Worm (Caenorhabditis elegans) whole organism, L3 larva: ENCODE data around the gene F55C12.2.

Experiments
- ama-1 ChIP-seq: fragments of 150-350 bp; optimal IDR thresholded peaks from 2 replicates; lab custom pipeline; 2018
- egl-27 ChIP-seq: sonication (generic microtip); optimal IDR thresholded peaks from 4 replicates; lab custom pipeline; 2017; ENCODE audit warnings: missing biosample characterization, missing genetic modification reagents, missing genetic modification characterization
- elt-3 ChIP-seq, 3 experiments: fragments of 150-350 bp in 1 of 3; sonication (generic microtip) in 2 of 3; optimal IDR thresholded peaks; 2 replicates in 2 of 3; 4 replicates in 1 of 3; lab custom pipeline; 2014 to 2017; ENCODE audit warnings: missing biosample characterization in 3 of 3, missing genetic modification characterization in 3 of 3
- lin-39 ChIP-seq: fragments of 150-350 bp; optimal IDR thresholded peaks from 2 replicates; lab custom pipeline; 2018; ENCODE audit warnings: missing biosample characterization, missing genetic modification reagents, missing genetic modification characterization
- mdl-1 ChIP-seq: fragments of 150-350 bp; optimal IDR thresholded peaks from 2 replicates; lab custom pipeline; 2014; ENCODE audit warnings: missing biosample characterization, missing genetic modification characterization
- nfya-1 ChIP-seq: sonication (generic microtip); optimal IDR thresholded peaks from 2 replicates; lab custom pipeline; 2017; ENCODE audit warnings: missing genetic modification characterization, mild to moderate bottlenecking, missing compliant biosample characterization, antibody characterized with exemption, moderate library complexity; ENCODE audit not compliant: insufficient read depth
- pqm-1 ChIP-seq: fragments of 150-350 bp; optimal IDR thresholded peaks from 2 replicates; lab custom pipeline; 2017; ENCODE audit warnings: missing biosample characterization, missing genetic modification characterization, inconsistent platforms
- tbx-2 ChIP-seq: sonication (generic microtip); optimal IDR thresholded peaks from 2 replicates; lab custom pipeline; 2016; ENCODE audit warnings: mild to moderate bottlenecking, missing genetic modification characterization, missing compliant biosample characterization
- unc-39 ChIP-seq: sonication (generic microtip); optimal IDR thresholded peaks from 4 replicates; lab custom pipeline; 2017; ENCODE audit warnings: missing biosample characterization, missing genetic modification characterization
- ztf-4 ChIP-seq: fragments of 150-350 bp; optimal IDR thresholded peaks from 2 replicates; lab custom pipeline; 2014; ENCODE audit warnings: missing biosample characterization, missing genetic modification characterization

ce11 chrII:5871508-5871907, 5.1 kb upstream of the F55C12.2 start:
- TF ChIP-seq nfya-1 (tag; lab: Kevin White, UChicago) (peak; percentile 13), elt-3 (tag; optimal IDR thresholded peaks at IDR 0.05; lab: Kevin White, UChicago) (no peak), mdl-1 (tag; lab: Kevin White, UChicago) (no peak), pqm-1 (tag; lab: Kevin White, UChicago) (no peak), ztf-4 (tag; lab: Kevin White, UChicago) (no peak), lin-39 (tag; lab: Kevin White, UChicago) (peak; percentile 74), ama-1 (no peak), egl-27 (tag; lab: Kevin White, UChicago) (no peak), tbx-2 (tag; lab: Kevin White, UChicago) (no peak), unc-39 (no peak)
